Worm (Caenorhabditis elegans): ENCODE data around the gene sph-1.

- TF ChIP-seq skn-1 (tag; optimal IDR thresholded peaks at IDR 0.05) (no peak), fos-1 (tag; optimal IDR thresholded peaks at IDR 0.05) (no peak), lin-13 (GFP tag; optimal IDR thresholded peaks at IDR 0.05) (no peak), grh-1 (GFP tag; IDR thresholded peaks at IDR 0.05) (no peak), pqm-1 (tag; optimal IDR thresholded peaks at IDR 0.05) (no peak), unc-62 (GFP tag; optimal IDR thresholded peaks at IDR 0.05) (no peak), mdl-1 (tag; optimal IDR thresholded peaks at IDR 0.05) (no peak), hlh-17 (GFP tag; optimal IDR thresholded peaks at IDR 0.05; ENCODE audit: borderline replicate concordance) (no peak), fkh-10 (GFP tag; optimal IDR thresholded peaks at IDR 0.05) (no peak), dpl-1 (GFP tag; optimal IDR thresholded peaks at IDR 0.05) (no peak), nhr-76 (tag; optimal IDR thresholded peaks at IDR 0.05) (no peak), elt-3 (tag; optimal IDR thresholded peaks at IDR 0.05) (no peak), nhr-28 (tag; optimal IDR thresholded peaks at IDR 0.05) (no peak)
Observed at ce11 chrIV:8161774-8162173, 28.4 kb upstream of the sph-1 start.
